Worm (Caenorhabditis elegans): ENCODE measurements around the gene mbl-1.

Gene mbl-1

ce11 chrX:17042946-17043345 lies 64.5 kb downstream of the mbl-1 start, which contains the start of gene F35B3.7:
F35B3.7 (minus strand) TSS chrX:17043078.
- TF ChIP-seq ceh-91 (GFP tag; IDR thresholded peaks at IDR 0.05), result no peak
- no peak for TF ChIP-seq madf-10 (tag; optimal IDR thresholded peaks at IDR 0.05)
- TF ChIP-seq T07F8.4 (tag; optimal IDR thresholded peaks at IDR 0.05), result no peak

- TF ChIP-seq snpc-4 (GFP tag; optimal IDR thresholded peaks at IDR 0.05) (no peak), snpc-4 (tag; optimal IDR thresholded peaks at IDR 0.05) (no peak), mel-28 (tag; optimal IDR thresholded peaks at IDR 0.05; ENCODE audit: borderline replicate concordance) (no peak), mxl-1 (tag; optimal IDR thresholded peaks at IDR 0.05) (no peak), hmg-1.2 (GFP tag; IDR thresholded peaks at IDR 0.05) (no peak), F10E7.11 (tag; optimal IDR thresholded peaks at IDR 0.05) (no peak), T07F8.4 (tag; optimal IDR thresholded peaks at IDR 0.05) (no peak), egrh-3 (GFP tag; IDR thresholded peaks at IDR 0.05) (no peak), unc-130 (GFP tag; optimal IDR thresholded peaks at IDR 0.05) (no peak), ceh-27 (GFP tag; optimal IDR thresholded peaks at IDR 0.05) (no peak)
Observed at ce11 chrX:17045529-17045928, 67.1 kb downstream of the mbl-1 start, which contains the start of gene C30G4.2. C30G4.2 (minus strand) TSS chrX:17045629.

- no peak for TF ChIP-seq Y79H2A.3 (GFP tag; conservative IDR thresholded peaks at IDR 0.05)
- TF ChIP-seq mes-4 (tag; optimal IDR thresholded peaks at IDR 0.05), result no peak
- no peak for TF ChIP-seq lsl-1 (GFP tag; optimal IDR thresholded peaks at IDR 0.05)
- peak; percentile 22 for TF ChIP-seq efl-1 (GFP tag; optimal IDR thresholded peaks at IDR 0.05)
- TF ChIP-seq snpc-3.4 (tag; optimal IDR thresholded peaks at IDR 0.05), result no peak
- TF ChIP-seq madf-6 (GFP tag; IDR thresholded peaks at IDR 0.05), result 0 out of 2 replicates have a peak, but pooled peaks have one; percentile 17
- TF ChIP-seq snpc-4 (GFP tag; optimal IDR thresholded peaks at IDR 0.05), result no peak
- no peak for TF ChIP-seq snpc-4 (tag; optimal IDR thresholded peaks at IDR 0.05)
- no peak for TF ChIP-seq ztf-18 (tag; optimal IDR thresholded peaks at IDR 0.05)
Observed at ce11 chrX:17054121-17054520, 75.7 kb downstream of the mbl-1 start.

DNA sequence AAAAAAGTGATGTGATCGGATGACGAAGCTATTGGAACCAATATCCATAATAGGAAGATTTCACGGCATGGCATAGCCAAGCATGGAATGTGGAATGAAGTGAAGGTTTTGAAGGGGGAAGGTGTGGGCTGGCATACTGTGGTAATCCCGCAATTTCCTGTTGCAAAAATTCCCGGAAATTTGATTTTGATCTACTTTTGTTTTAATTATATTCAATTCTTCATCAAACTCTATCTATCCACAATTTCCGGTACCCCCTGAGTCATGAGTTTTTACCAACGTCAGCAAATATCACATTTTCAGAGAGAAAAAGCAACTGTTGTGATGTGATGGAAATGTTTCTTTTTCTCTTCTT lies 77.0 kb downstream of the mbl-1 start, which contains the start of gene gcy-11:
gcy-11 (minus strand) TSS at position 101 of the 355 bp plus-strand sequence.
- TF ChIP-seq snpc-1.1 (tag; optimal IDR thresholded peaks at IDR 0.05; ENCODE audit: insufficient read depth) (no peak), nfyb-1 (GFP tag; IDR thresholded peaks at IDR 0.05) (no peak), mes-4 (tag; optimal IDR thresholded peaks at IDR 0.05) (no peak), die-1 (tag; optimal IDR thresholded peaks at IDR 0.05) (no peak), aptf-3 (GFP tag; IDR thresholded peaks at IDR 0.05) (no peak), athp-1 (tag; optimal IDR thresholded peaks at IDR 0.05) (no peak), ekl-4 (GFP tag; IDR thresholded peaks at IDR 0.05) (no peak), zfh-2 (GFP tag; conservative IDR thresholded peaks at IDR 0.05) (no peak), F10E7.11 (tag; optimal IDR thresholded peaks at IDR 0.05) (no peak), ceh-40 (GFP tag; IDR thresholded peaks at IDR 0.05) (no peak), F23B12.7 (tag; optimal IDR thresholded peaks at IDR 0.05; ENCODE audit: insufficient read depth) (no peak), aptf-2 (GFP tag; conservative IDR thresholded peaks at IDR 0.05) (no peak), Y95B8A.8 (GFP tag; IDR thresholded peaks at IDR 0.05) (no peak), attf-5 (GFP tag; optimal IDR thresholded peaks at IDR 0.05) (no peak), nfya-2 (GFP tag; IDR thresholded peaks at IDR 0.05) (no peak), sdz-38 (tag; optimal IDR thresholded peaks at IDR 0.05) (no peak), snpc-1.3 (tag; optimal IDR thresholded peaks at IDR 0.05; ENCODE audit: insufficient read depth) (no peak), mxl-1 (tag; optimal IDR thresholded peaks at IDR 0.05) (no peak), let-607 (tag; optimal IDR thresholded peaks at IDR 0.05) (no peak)

Measured in whole organism, young adult.